Worm (Caenorhabditis elegans): ENCODE results near the gene cyp-13A7.

- no peak for TF ChIP-seq blmp-1 (tag; optimal IDR thresholded peaks at IDR 0.05; ENCODE audit: insufficient read depth)
- TF ChIP-seq alr-1 (tag; optimal IDR thresholded peaks at IDR 0.05), result no peak
- TF ChIP-seq nhr-12 (tag; optimal IDR thresholded peaks at IDR 0.05), result no peak
- no peak for TF ChIP-seq ama-1 (optimal IDR thresholded peaks at IDR 0.05)
- TF ChIP-seq egl-27 (tag; optimal IDR thresholded peaks at IDR 0.05), result no peak
These were observed 21.1 kb upstream of the cyp-13A7 start, which contains the start of gene T10B9.14 for ce11 chrII:9782337-9782736.

Data from whole organism, L2 larva.